Worm (Caenorhabditis elegans) whole organism, mixed stage, embryonic: Measurements from ENCODE around the gene wdr-31.

Source experiments
- lin-13 ChIP-seq: fragments of 150-350 bp; optimal IDR thresholded peaks from 2 replicates; lab custom pipeline; 2014; ENCODE audit warnings: missing biosample characterization, missing genetic modification characterization
- mep-1 ChIP-seq: fragments of 150-350 bp; optimal IDR thresholded peaks from 2 replicates; lab custom pipeline; 2017; ENCODE audit warnings: missing biosample characterization, missing genetic modification reagents, missing genetic modification characterization, inconsistent platforms

ce11 chrII:2735192-2735591 is at the start of gene wdr-31:
- TF ChIP-seq mep-1 (tag; lab: Kevin White, UChicago) (no peak), lin-13 (no peak)
